Worm (Caenorhabditis elegans) whole organism, young adult: ENCODE results near the gene csr-1.
"Not testable (repeated sequence)": the region's sequence is repeated elsewhere in the genome, so short reads cannot be mapped to it uniquely, and the experiment has no call there.

Experiments
- C06A6.2 ChIP-seq: fragments of 200-800 bp; sonication (Bioruptor generic); conservative IDR thresholded peaks from 2 replicates; pipeline ENCODE4 v1.3.6; 2022; ENCODE audit warnings: missing genetic modification characterization, missing compliant biosample characterization
- C17E4.6 ChIP-seq: fragments of 200-800 bp; sonication (Bioruptor generic); IDR thresholded peaks from 2 replicates; pipeline ENCODE4 v1.3.6; 2022; ENCODE audit warnings: missing genetic modification reagents, missing genetic modification characterization, missing compliant biosample characterization
- D2030.7 ChIP-seq: fragments of 200-800 bp; sonication (Bioruptor generic); IDR thresholded peaks from 2 replicates; pipeline ENCODE4 v1.3.6; 2022; ENCODE audit warnings: missing genetic modification reagents, missing genetic modification characterization, missing compliant biosample characterization
- F33H1.4 ChIP-seq: fragments of 200-800 bp; sonication (Bioruptor generic); IDR thresholded peaks from 2 replicates; pipeline ENCODE4 v1.3.6; 2022; ENCODE audit warnings: missing genetic modification reagents, missing genetic modification characterization, missing compliant biosample characterization
- F49E8.2 ChIP-seq: sonication (generic microtip); optimal IDR thresholded peaks from 3 replicates; lab custom pipeline; 2017; ENCODE audit warnings: missing genetic modification characterization, mild to moderate bottlenecking, missing compliant biosample characterization, antibody characterized with exemption, moderate library complexity; ENCODE audit not compliant: insufficient read depth
- K11D2.4 ChIP-seq: fragments of 200-800 bp; sonication (Bioruptor generic); IDR thresholded peaks from 2 replicates; pipeline ENCODE4 v1.3.6; 2022; ENCODE audit warnings: missing genetic modification reagents, missing genetic modification characterization, missing compliant biosample characterization
- Y53G8AR.9 ChIP-seq: fragments of 200-800 bp; sonication (Bioruptor generic); conservative IDR thresholded peaks from 2 replicates; pipeline ENCODE4 v1.3.6; 2022; ENCODE audit warnings: missing genetic modification reagents, missing genetic modification characterization, missing compliant biosample characterization
- Y67H2A.10 ChIP-seq: fragments of 200-800 bp; sonication (Bioruptor generic); conservative IDR thresholded peaks from 2 replicates; pipeline ENCODE4 v1.3.6; 2022; ENCODE audit warnings: missing genetic modification reagents, missing genetic modification characterization, missing compliant biosample characterization
- Y95B8A.8 ChIP-seq: fragments of 200-800 bp; sonication (Bioruptor generic); IDR thresholded peaks from 2 replicates; pipeline ENCODE4 v1.3.6; 2022; ENCODE audit warnings: missing genetic modification reagents, missing genetic modification characterization, missing compliant biosample characterization
- aptf-2 ChIP-seq: fragments of 200-800 bp; sonication (Bioruptor generic); conservative IDR thresholded peaks from 2 replicates; pipeline ENCODE4 v1.3.6; 2022; ENCODE audit warnings: missing genetic modification reagents, missing genetic modification characterization, missing compliant biosample characterization
- athp-1 ChIP-seq: sonication (generic microtip); optimal IDR thresholded peaks from 2 replicates; lab custom pipeline; 2017; ENCODE audit warnings: mild to moderate bottlenecking, missing genetic modification characterization, missing compliant biosample characterization
- attf-3 ChIP-seq: fragments of 200-800 bp; sonication (Bioruptor generic); conservative IDR thresholded peaks from 2 replicates; pipeline ENCODE4 v1.3.6; 2022; ENCODE audit warnings: missing genetic modification reagents, missing genetic modification characterization, missing compliant biosample characterization
- attf-5 ChIP-seq: fragments of 200-800 bp; sonication (Bioruptor generic); optimal IDR thresholded peaks from 2 replicates; lab custom pipeline; 2018; ENCODE audit warnings: mild to moderate bottlenecking, missing genetic modification characterization, missing compliant biosample characterization
- bed-2 ChIP-seq: fragments of 200-800 bp; sonication (Bioruptor generic); IDR thresholded peaks from 2 replicates; pipeline ENCODE4 v1.3.6; 2022; ENCODE audit warnings: missing genetic modification reagents, missing genetic modification characterization, missing compliant biosample characterization
- cebp-1 ChIP-seq, 2 experiments: fragments of 200-800 bp in 1 of 2; sonication (Bioruptor generic) in 1 of 2; sonication (generic microtip) in 1 of 2; IDR thresholded peaks in 1 of 2; optimal IDR thresholded peaks in 1 of 2; 2 replicates each; pipeline versions ENCODE4 v1.3.6 to Lab custom; 2017 to 2022; ENCODE audit warnings: missing compliant biosample characterization in 2 of 2, missing genetic modification characterization in 2 of 2, mild to moderate bottlenecking in 1 of 2, missing genetic modification reagents in 1 of 2, moderate library complexity in 1 of 2
- ceh-100 ChIP-seq: fragments of 200-800 bp; sonication (Bioruptor generic); IDR thresholded peaks from 2 replicates; pipeline ENCODE4 v1.3.6; 2022; ENCODE audit warnings: missing genetic modification reagents, missing genetic modification characterization, missing compliant biosample characterization
- ceh-27 ChIP-seq: fragments of 200-800 bp; sonication (Bioruptor generic); optimal IDR thresholded peaks from 2 replicates; lab custom pipeline; 2018; ENCODE audit warnings: mild to moderate bottlenecking, missing genetic modification characterization, moderate library complexity, missing compliant biosample characterization
- dox-1 ChIP-seq: fragments of 200-800 bp; sonication (Bioruptor generic); IDR thresholded peaks from 2 replicates; pipeline ENCODE4 v1.3.6; 2022; ENCODE audit warnings: missing genetic modification reagents, missing genetic modification characterization, missing compliant biosample characterization
- egrh-3 ChIP-seq: fragments of 200-800 bp; sonication (Bioruptor generic); IDR thresholded peaks from 2 replicates; pipeline ENCODE4 v1.3.6; 2022; ENCODE audit warnings: missing genetic modification reagents, missing genetic modification characterization, missing compliant biosample characterization
- him-1 ChIP-seq: sonication (generic microtip); optimal IDR thresholded peaks from 2 replicates; lab custom pipeline; 2016; ENCODE audit warnings: missing genotype, missing genetic modification reagents, missing genetic modification characterization, missing compliant biosample characterization
- hmg-1.2 ChIP-seq: fragments of 200-800 bp; sonication (Bioruptor generic); IDR thresholded peaks from 2 replicates; pipeline ENCODE4 v1.3.6; 2022; ENCODE audit warnings: missing genetic modification reagents, missing genetic modification characterization, missing compliant biosample characterization
- hsf-1 ChIP-seq: fragments of 200-800 bp; sonication (Bioruptor generic); IDR thresholded peaks from 2 replicates; pipeline ENCODE4 v1.3.6; 2022; ENCODE audit warnings: missing genetic modification reagents, missing genetic modification characterization, missing compliant biosample characterization
- let-526 ChIP-seq: fragments of 200-800 bp; sonication (Bioruptor generic); IDR thresholded peaks from 2 replicates; pipeline ENCODE4 v1.3.6; 2022; ENCODE audit warnings: missing genetic modification reagents, missing genetic modification characterization, missing compliant biosample characterization
- lin-26 ChIP-seq: fragments of 200-800 bp; sonication (Bioruptor generic); IDR thresholded peaks from 2 replicates; pipeline ENCODE4 v1.3.6; 2022; ENCODE audit warnings: missing genetic modification reagents, missing genetic modification characterization, missing compliant biosample characterization
- lin-35 ChIP-seq, 3 experiments: fragments of 150-350 bp in 2 of 3; sonication (generic microtip) in 1 of 3; optimal IDR thresholded peaks; 2 replicates each; lab custom pipeline; 2014 to 2018; ENCODE audit warnings: missing biosample characterization in 3 of 3, missing genetic modification characterization in 3 of 3, missing genetic modification reagents in 3 of 3
- lin-40 ChIP-seq: sonication (generic microtip); optimal IDR thresholded peaks from 2 replicates; lab custom pipeline; 2016; ENCODE audit warnings: missing genetic modification characterization, mild to moderate bottlenecking, missing compliant biosample characterization, missing genotype, missing genetic modification reagents
- madf-3 ChIP-seq: fragments of 200-800 bp; sonication (Bioruptor generic); IDR thresholded peaks from 2 replicates; pipeline ENCODE4 v1.3.6; 2022; ENCODE audit warnings: missing genetic modification reagents, missing genetic modification characterization, missing compliant biosample characterization
- madf-6 ChIP-seq: fragments of 200-800 bp; sonication (Bioruptor generic); IDR thresholded peaks from 2 replicates; pipeline ENCODE4 v1.3.6; 2022; ENCODE audit warnings: missing genetic modification reagents, missing genetic modification characterization, missing compliant biosample characterization
- mcd-1 ChIP-seq: fragments of 200-800 bp; sonication (Bioruptor generic); IDR thresholded peaks from 2 replicates; pipeline ENCODE4 v1.3.6; 2022; ENCODE audit warnings: missing genetic modification reagents, missing genetic modification characterization, missing compliant biosample characterization
- nfyb-1 ChIP-seq: fragments of 200-800 bp; sonication (Bioruptor generic); IDR thresholded peaks from 2 replicates; pipeline ENCODE4 v1.3.6; 2022; ENCODE audit warnings: missing genetic modification reagents, missing genetic modification characterization, missing compliant biosample characterization
- pbrm-1 ChIP-seq: fragments of 200-800 bp; sonication (Bioruptor generic); IDR thresholded peaks from 2 replicates; pipeline ENCODE4 v1.3.6; 2022; ENCODE audit warnings: missing genetic modification reagents, missing genetic modification characterization, missing compliant biosample characterization
- rcor-1 ChIP-seq: fragments of 200-800 bp; sonication (Bioruptor generic); IDR thresholded peaks from 2 replicates; pipeline ENCODE4 v1.3.6; 2022; ENCODE audit warnings: missing genetic modification reagents, missing genetic modification characterization, missing compliant biosample characterization
- snpc-3.4 ChIP-seq: sonication (generic microtip); optimal IDR thresholded peaks from 2 replicates; lab custom pipeline; 2017; ENCODE audit warnings: missing genetic modification characterization, mild to moderate bottlenecking, missing compliant biosample characterization, antibody characterized with exemption, moderate library complexity, missing genotype, missing genetic modification reagents
- tbp1 ChIP-seq: fragments of 200-800 bp; sonication (Bioruptor generic); optimal IDR thresholded peaks from 2 replicates; lab custom pipeline; 2018; ENCODE audit warnings: mild to moderate bottlenecking, missing genetic modification characterization, missing compliant biosample characterization
- tlf-1 ChIP-seq: fragments of 200-800 bp; sonication (Bioruptor generic); optimal IDR thresholded peaks from 2 replicates; lab custom pipeline; 2018; ENCODE audit warnings: mild to moderate bottlenecking, missing genetic modification characterization, missing compliant biosample characterization
- unc-130 ChIP-seq: sonication (generic microtip); optimal IDR thresholded peaks from 2 replicates; lab custom pipeline; 2016; ENCODE audit warnings: missing genetic modification reagents, missing genetic modification characterization, missing compliant biosample characterization
- ztf-25 ChIP-seq: fragments of 200-800 bp; sonication (Bioruptor generic); IDR thresholded peaks from 2 replicates; pipeline ENCODE4 v1.3.6; 2022; ENCODE audit warnings: missing genetic modification reagents, missing genetic modification characterization, missing compliant biosample characterization
- ztf-26 ChIP-seq: sonication (generic microtip); optimal IDR thresholded peaks from 2 replicates; lab custom pipeline; 2017; ENCODE audit warnings: missing genetic modification characterization, missing compliant biosample characterization
- ztf-28 ChIP-seq: fragments of 200-800 bp; sonication (Bioruptor generic); IDR thresholded peaks from 2 replicates; pipeline ENCODE4 v1.3.6; 2022; ENCODE audit warnings: missing genetic modification reagents, missing genetic modification characterization, missing compliant biosample characterization
- ztf-6 ChIP-seq: fragments of 200-800 bp; sonication (Bioruptor generic); IDR thresholded peaks from 2 replicates; pipeline ENCODE4 v1.3.6; 2022; ENCODE audit warnings: missing genetic modification reagents, missing genetic modification characterization, missing compliant biosample characterization

Gene csr-1

DNA sequence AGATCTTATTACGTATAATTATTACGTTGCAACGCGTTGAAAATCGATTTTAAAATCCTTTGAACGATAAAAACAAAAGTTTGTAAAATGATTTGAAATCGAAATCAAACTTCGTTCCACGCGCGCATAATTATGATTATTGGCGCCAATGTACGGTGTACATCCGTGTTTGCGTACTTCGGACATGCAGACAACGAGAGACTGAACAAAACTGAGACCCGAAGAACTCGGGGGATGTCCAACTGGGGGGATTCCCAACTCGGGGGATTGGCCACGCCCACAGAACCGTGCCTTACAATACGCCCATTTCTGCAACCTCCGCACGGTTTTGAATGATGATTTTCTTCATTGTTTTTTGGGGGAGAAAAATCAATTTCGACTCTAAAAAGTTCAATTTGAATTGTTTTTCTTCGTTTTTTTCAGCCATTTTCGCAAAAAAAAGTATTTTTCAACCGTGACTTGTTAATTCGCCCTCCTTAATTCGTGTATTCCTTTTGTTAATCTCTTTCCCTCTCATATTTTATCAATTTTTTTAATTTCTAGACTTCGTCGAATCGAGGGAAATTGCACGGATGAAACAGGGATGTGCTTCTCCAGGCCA, 10.1 kb upstream of the csr-1 start, which contains the start of gene F20D12.12 (continued):
- TF ChIP-seq Y67H2A.10 = peak; percentile 86
- peak; percentile 83 for TF ChIP-seq ceh-27 (GFP tag; lab: Kevin White, UChicago)
- peak; percentile 90 for TF ChIP-seq madf-3 (GFP tag; lab: Robert Waterston, UW)
- peak; percentile 71 for TF ChIP-seq cebp-1 (GFP tag; IDR thresholded peaks at IDR 0.05; lab: Robert Waterston, UW)
- peak; percentile 75 for TF ChIP-seq cebp-1 (tag; optimal IDR thresholded peaks at IDR 0.05; lab: Kevin White, UChicago)
- TF ChIP-seq snpc-3.4 (tag; lab: Kevin White, UChicago) = peak; percentile 64
- TF ChIP-seq tbp1 (GFP tag; lab: Kevin White, UChicago) = peak; percentile 59
- peak; percentile 99 for TF ChIP-seq ceh-100
- peak; percentile 93 for TF ChIP-seq pbrm-1 (GFP tag; lab: Robert Waterston, UW)
- TF ChIP-seq madf-6 (GFP tag; lab: Robert Waterston, UW) = peak; percentile 96
- peak; percentile 88 for TF ChIP-seq hsf-1
- peak; percentile 91 for TF ChIP-seq K11D2.4 (GFP tag; lab: Robert Waterston, UW)
- TF ChIP-seq ztf-26 (tag; lab: Kevin White, UChicago) = peak; percentile 23
- peak; percentile 85 for TF ChIP-seq hmg-1.2 (GFP tag; lab: Robert Waterston, UW)
- TF ChIP-seq tlf-1 (GFP tag; lab: Kevin White, UChicago) = peak; percentile 69
- peak; percentile 65 for TF ChIP-seq athp-1
- peak in 2 of 3 experiments; percentile 25 to 50 for TF ChIP-seq lin-35 (GFP tag; optimal IDR thresholded peaks at IDR 0.05; lab: Kevin White, UChicago)
- peak; percentile 73 for TF ChIP-seq F49E8.2
- peak; percentile 55 for TF ChIP-seq unc-130 (GFP tag; lab: Kevin White, UChicago)
- TF ChIP-seq him-1 = peak; percentile 23
- peak; percentile 88 for TF ChIP-seq Y53G8AR.9
- peak; percentile 76 for TF ChIP-seq C17E4.6 (GFP tag; lab: Robert Waterston, UW)
- peak; percentile 71 for TF ChIP-seq lin-40 (tag; lab: Kevin White, UChicago)
- TF ChIP-seq, all 124 proteins: peak for 65; not testable (repeated sequence) for 59

ce11 chrIV:7948290-7948689, 8.8 kb upstream of the csr-1 start, which contains the start of gene mcm-3AP:
Gene mcm-3AP, plus strand, starts transcription at chrIV:7948672.
- peak; percentile 73 for TF ChIP-seq mcd-1 (GFP tag; lab: Robert Waterston, UW)
- peak; percentile 74; the same call in 1 of the 2 replicates for TF ChIP-seq lin-26 (GFP tag; lab: Robert Waterston, UW)
- 0 out of 2 replicates have a peak, but pooled peaks have one; percentile 55 for TF ChIP-seq ztf-6 (GFP tag; lab: Robert Waterston, UW)
- TF ChIP-seq pbrm-1 (GFP tag; lab: Robert Waterston, UW) = peak; percentile 39; the same call in 1 of the 2 replicates
- TF ChIP-seq rcor-1 (GFP tag; lab: Robert Waterston, UW) = peak; percentile 52
- TF ChIP-seq K11D2.4 (GFP tag; lab: Robert Waterston, UW) = 0 out of 2 replicates have a peak, but pooled peaks have one; percentile 28
- 0 out of 2 replicates have a peak, but pooled peaks have one; percentile 25 for TF ChIP-seq let-526 (GFP tag; lab: Robert Waterston, UW)
- TF ChIP-seq C06A6.2 (GFP tag; lab: Robert Waterston, UW) = peak; percentile 63; the same call in 1 of the 2 replicates
- TF ChIP-seq F33H1.4 = peak; percentile 37
- peak; percentile 79 for TF ChIP-seq attf-3
- peak; percentile 65; the same call in 1 of the 2 replicates for TF ChIP-seq nfyb-1 (GFP tag; lab: Robert Waterston, UW)
- peak; percentile 74; the same call in 1 of the 2 replicates for TF ChIP-seq D2030.7 (GFP tag; lab: Robert Waterston, UW)
- TF ChIP-seq egrh-3 (GFP tag; lab: Robert Waterston, UW) = peak; percentile 65
- peak; percentile 84 for TF ChIP-seq ztf-25 (GFP tag; lab: Robert Waterston, UW)
- peak; percentile 59; the same call in 1 of the 2 replicates for TF ChIP-seq hmg-1.2 (GFP tag; lab: Robert Waterston, UW)
- peak; percentile 58 for TF ChIP-seq madf-6 (GFP tag; lab: Robert Waterston, UW)
- TF ChIP-seq ztf-28 (GFP tag; lab: Robert Waterston, UW) = peak; percentile 76
- TF ChIP-seq cebp-1 (GFP tag; IDR thresholded peaks at IDR 0.05; lab: Robert Waterston, UW) = not testable (repeated sequence)
- TF ChIP-seq cebp-1 (tag; optimal IDR thresholded peaks at IDR 0.05; lab: Kevin White, UChicago) = peak; percentile 5
- TF ChIP-seq ceh-100 = peak; percentile 96
- TF ChIP-seq Y67H2A.10 = peak; percentile 72; the same call in 1 of the 2 replicates
- peak; percentile 68; the same call in 1 of the 2 replicates for TF ChIP-seq bed-2 (GFP tag; lab: Robert Waterston, UW)
- TF ChIP-seq dox-1 = peak; percentile 88
- peak; percentile 89 for TF ChIP-seq aptf-2 (GFP tag; lab: Robert Waterston, UW)
- TF ChIP-seq attf-5 (GFP tag; lab: Kevin White, UChicago) = peak; percentile 41
- TF ChIP-seq Y95B8A.8 (GFP tag; lab: Robert Waterston, UW) = 0 out of 2 replicates have a peak, but pooled peaks have one; percentile 55
